Fruit fly (Drosophila melanogaster): ENCODE results near the gene CG17648.

CG17648 gene

DNA sequence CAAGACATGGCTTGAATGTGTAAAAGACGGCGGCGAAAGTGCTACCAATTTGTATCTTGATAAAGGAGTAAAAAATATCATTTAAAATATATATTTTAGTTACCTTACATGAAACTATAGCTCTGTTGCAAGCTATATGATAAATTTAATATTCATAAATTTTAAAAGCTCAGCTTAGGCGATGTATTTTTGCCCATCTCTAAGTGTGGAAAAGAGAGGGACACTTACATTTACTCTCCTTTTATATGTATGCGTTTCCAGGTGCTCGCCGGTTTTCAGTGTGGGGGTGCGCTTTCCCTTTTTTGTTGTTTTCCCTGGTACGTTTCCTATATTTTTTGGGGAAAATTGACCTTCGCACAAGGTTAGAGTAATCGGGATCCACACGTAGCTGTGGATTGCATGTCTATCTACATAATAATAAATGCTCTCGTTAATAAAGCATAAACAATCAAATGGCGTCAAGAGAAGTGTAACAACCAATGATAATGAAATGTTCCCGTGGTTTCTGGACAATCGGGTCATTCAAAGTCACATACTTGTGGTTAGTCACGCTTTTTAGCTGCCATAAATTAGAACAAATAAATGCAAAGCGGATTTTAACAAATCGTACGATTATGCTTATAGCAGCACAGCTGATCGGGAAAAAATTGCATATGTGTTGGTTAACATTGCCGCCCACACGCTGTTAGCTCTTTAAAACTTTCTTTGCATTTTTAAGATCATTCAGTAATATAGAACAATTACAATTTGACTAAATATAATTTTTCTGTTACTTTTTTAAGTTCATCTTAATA, 24.1 kb upstream of the CG17648 start (continued):
- TF ChIP-seq mld (GFP tag; IDR thresholded peaks at IDR 0.05; ENCODE audit: partially characterized antibody): peak; percentile 87; the same call in 2 of the 3 replicates
- TF ChIP-seq Fer3 (tag; optimal IDR thresholded peaks at IDR 0.05): peak; percentile 94
- TF ChIP-seq CG11247 (GFP tag; IDR thresholded peaks at IDR 0.05): peak; percentile 97
- peak; percentile 98 for TF ChIP-seq Oli (tag; optimal IDR thresholded peaks at IDR 0.05)
- TF ChIP-seq Nf-YB (GFP tag; optimal IDR thresholded peaks at IDR 0.05): peak; percentile 89
- peak; percentile 93 for TF ChIP-seq CG10654 (GFP tag; optimal IDR thresholded peaks at IDR 0.05)
- TF ChIP-seq CG8089 (GFP tag; optimal IDR thresholded peaks at IDR 0.05): peak; percentile 62
- TF ChIP-seq D19A (tag; optimal IDR thresholded peaks at IDR 0.05): peak; percentile 96
- TF ChIP-seq seq (GFP tag; IDR thresholded peaks at IDR 0.05): peak; percentile 97
- TF ChIP-seq Antp (GFP tag; optimal IDR thresholded peaks at IDR 0.05): peak; percentile 74
- peak; percentile 81 for TF ChIP-seq Camta (GFP tag; optimal IDR thresholded peaks at IDR 0.05)
- peak; percentile 82 for TF ChIP-seq CG3838 (GFP tag; optimal IDR thresholded peaks at IDR 0.05)
- peak; percentile 89 for TF ChIP-seq CG3065 (GFP tag; optimal IDR thresholded peaks at IDR 0.05)
- peak; percentile 92 for TF ChIP-seq trh (GFP tag; optimal IDR thresholded peaks at IDR 0.05)
- peak in 1 of 2 experiments; percentile 98 for TF ChIP-seq eve (GFP tag; optimal IDR thresholded peaks at IDR 0.05)
- peak; percentile 97 for TF ChIP-seq dmrt99B (tag; optimal IDR thresholded peaks at IDR 0.05)
- TF ChIP-seq Kr (GFP tag; optimal IDR thresholded peaks at IDR 0.05): peak; percentile 81
- peak; percentile 98 for TF ChIP-seq CrebB (tag; optimal IDR thresholded peaks at IDR 0.05)
- peak; percentile 36 for TF ChIP-seq disco-r (GFP tag; optimal IDR thresholded peaks at IDR 0.05)
- peak; percentile 97 for TF ChIP-seq lilli (GFP tag; optimal IDR thresholded peaks at IDR 0.05)
- TF ChIP-seq CG3726 (GFP tag; IDR thresholded peaks at IDR 0.05): peak; percentile 88; the same call in 2 of the 3 replicates
- TF ChIP-seq croc (GFP tag; conservative IDR thresholded peaks at IDR 0.05): peak; percentile 96
- TF ChIP-seq Neu2 (GFP tag; optimal IDR thresholded peaks at IDR 0.05; ENCODE audit: borderline replicate concordance): no peak
- peak; percentile 94 for TF ChIP-seq CG15011 (GFP tag; optimal IDR thresholded peaks at IDR 0.05)
- peak; percentile 94 for TF ChIP-seq nerfin-1 (tag; optimal IDR thresholded peaks at IDR 0.05)
- peak; percentile 98 for TF ChIP-seq nmo (GFP tag; optimal IDR thresholded peaks at IDR 0.05)
- peak; percentile 83 for TF ChIP-seq ac (GFP tag; optimal IDR thresholded peaks at IDR 0.05)
- TF ChIP-seq CG7357 (GFP tag; IDR thresholded peaks at IDR 0.05): peak; percentile 92
- peak; percentile 92; the same call in 1 of the 2 replicates for TF ChIP-seq NFAT (GFP tag; IDR thresholded peaks at IDR 0.05)
- TF ChIP-seq CG12299 (tag; optimal IDR thresholded peaks at IDR 0.05): peak; percentile 99
- peak; percentile 95 for TF ChIP-seq schlank (tag; optimal IDR thresholded peaks at IDR 0.05)
- peak; percentile 52 for TF ChIP-seq CG33213 (GFP tag; optimal IDR thresholded peaks at IDR 0.05)
- TF ChIP-seq hbn (GFP tag; IDR thresholded peaks at IDR 0.05; ENCODE audit: partially characterized antibody): peak; percentile 96
- TF ChIP-seq CG1832 (GFP tag; optimal IDR thresholded peaks at IDR 0.05): peak; percentile 7
- no peak for TF ChIP-seq yki (optimal IDR thresholded peaks at IDR 0.05)
- peak; percentile 69 for TF ChIP-seq CG6654 (GFP tag; optimal IDR thresholded peaks at IDR 0.05)
- peak; percentile 98 for TF ChIP-seq Dek (tag; optimal IDR thresholded peaks at IDR 0.05)
- TF ChIP-seq abd-A (tag; optimal IDR thresholded peaks at IDR 0.05): peak; percentile 94
- peak; percentile 17 for TF ChIP-seq MESR4 (GFP tag; optimal IDR thresholded peaks at IDR 0.05)
- TF ChIP-seq CG8388 (GFP tag; optimal IDR thresholded peaks at IDR 0.05): peak; percentile 97
- peak; percentile 87 for TF ChIP-seq Adf1 (GFP tag; IDR thresholded peaks at IDR 0.05)
- TF ChIP-seq CG8924 (tag; optimal IDR thresholded peaks at IDR 0.05): peak; percentile 99
- peak; percentile 90 to 98 for TF ChIP-seq Hr51 (GFP tag; optimal IDR thresholded peaks at IDR 0.05)
- peak; percentile 80 for TF ChIP-seq hb (GFP tag; IDR thresholded peaks at IDR 0.05; ENCODE audit: partially characterized antibody)
- TF ChIP-seq CG13775 (GFP tag; optimal IDR thresholded peaks at IDR 0.05): peak; percentile 98
- TF ChIP-seq CG11398 (GFP tag; optimal IDR thresholded peaks at IDR 0.05): peak; percentile 69
- TF ChIP-seq dimm (GFP tag; IDR thresholded peaks at IDR 0.05): peak; percentile 78
- peak; percentile 92 for TF ChIP-seq CG17361 (GFP tag; IDR thresholded peaks at IDR 0.05)
